Worm (Caenorhabditis elegans): ENCODE measurements around the gene nkat-1.

The nkat-1 gene

DNA sequence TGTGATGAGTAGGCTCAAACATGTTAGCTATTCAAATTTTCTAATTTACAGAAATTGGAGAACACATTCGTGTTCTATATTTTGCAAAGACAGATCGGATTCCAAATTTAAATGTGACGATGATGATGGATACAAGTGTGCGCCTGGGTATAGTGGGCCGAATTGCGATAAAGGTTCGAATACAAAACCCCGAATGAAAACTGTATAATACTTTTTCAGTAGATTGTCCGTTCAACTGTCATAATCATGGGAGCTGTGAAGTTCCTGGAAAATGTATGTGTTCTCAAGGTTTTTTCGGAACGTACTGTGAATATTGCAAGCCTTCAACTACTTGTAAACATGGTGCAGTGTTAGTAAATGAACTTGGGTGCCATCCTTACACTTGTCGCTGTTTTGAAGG, 49.0 kb downstream of the nkat-1 start:
- no peak for TF ChIP-seq unc-62 (GFP tag; optimal IDR thresholded peaks at IDR 0.05)

DNA sequence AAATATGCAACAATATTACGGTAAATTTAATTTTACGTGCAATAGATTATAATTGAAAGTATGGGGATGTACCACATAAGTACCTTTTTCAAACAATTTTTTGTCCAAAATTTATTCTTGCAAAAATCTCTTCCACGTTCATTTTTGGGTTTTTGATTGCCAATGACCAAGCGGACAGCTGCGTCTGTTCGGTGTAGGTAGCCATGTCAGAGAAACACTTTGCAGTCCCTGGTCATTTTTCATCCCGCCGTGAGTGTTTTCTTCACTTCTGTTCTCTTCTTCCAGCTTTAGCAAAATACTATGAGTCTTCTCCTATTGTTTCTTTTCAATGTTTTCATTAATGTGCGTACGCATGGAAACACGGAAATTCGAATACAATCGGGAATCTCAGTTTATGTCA, 49.9 kb downstream of the nkat-1 start, which contains the start of gene dsl-4:
TSS of gene dsl-4 (plus strand) at position 301 of the 400 bp plus-strand sequence.
- no peak for TF ChIP-seq unc-62 (GFP tag; optimal IDR thresholded peaks at IDR 0.05)

Data from whole organism, dauer.